Worm (Caenorhabditis elegans) whole organism, L4 larva: ENCODE measurements around the gene srt-70.
A peak's percentile ranks its signal among the peaks of the same experiment; 100 is the strongest.

Source experiments
- D1046.2 ChIP-seq: fragments of 200-800 bp; sonication (Bioruptor generic); IDR thresholded peaks from 2 replicates; pipeline ENCODE4 v1.3.6; 2022; ENCODE audit warnings: missing genetic modification characterization, missing compliant biosample characterization
- Y5F2A.4 ChIP-seq: fragments of 200-800 bp; sonication (Bioruptor generic); optimal IDR thresholded peaks from 2 replicates; lab custom pipeline; 2018; ENCODE audit warnings: mild to moderate bottlenecking, missing genetic modification characterization, missing compliant biosample characterization
- aha-1 ChIP-seq: fragments of 150-350 bp; peaks from one replicate; lab custom pipeline; 2014; ENCODE audit warnings: missing biosample characterization, missing genetic modification characterization
- aly-2 ChIP-seq: sonication (generic microtip); optimal IDR thresholded peaks from 2 replicates; lab custom pipeline; 2018; ENCODE audit warnings: missing biosample characterization, missing genetic modification characterization
- ceh-28 ChIP-seq: fragments of 150-350 bp; optimal IDR thresholded peaks from 2 replicates; lab custom pipeline; 2014; ENCODE audit warnings: missing biosample characterization, missing genetic modification reagents, missing genetic modification characterization
- cey-2 ChIP-seq: sonication (generic microtip); optimal IDR thresholded peaks from 3 replicates; lab custom pipeline; 2017; ENCODE audit warnings: missing genetic modification characterization, mild to moderate bottlenecking, missing compliant biosample characterization, antibody characterized with exemption, borderline replicate concordance; ENCODE audit not compliant: insufficient read depth
- daf-16 ChIP-seq, 3 experiments: sonication (generic microtip); optimal IDR thresholded peaks; 2 replicates each; lab custom pipeline; 2016 to 2017; ENCODE audit warnings: missing genetic modification characterization in 3 of 3, missing genetic modification reagents in 3 of 3, mild to moderate bottlenecking in 2 of 3, missing compliant biosample characterization in 2 of 3, missing biosample characterization in 1 of 3, moderate library complexity in 1 of 3
- daf-19 ChIP-seq: fragments of 200-800 bp; sonication (Bioruptor generic); conservative IDR thresholded peaks from 2 replicates; pipeline ENCODE4 v1.3.6; 2022; ENCODE audit warnings: missing genetic modification characterization, missing compliant biosample characterization
- dve-1 ChIP-seq: sonication (generic microtip); optimal IDR thresholded peaks from 2 replicates; lab custom pipeline; 2017; ENCODE audit warnings: antibody characterized with exemption, mild to moderate bottlenecking, missing genetic modification characterization, missing compliant biosample characterization; ENCODE audit not compliant: insufficient read depth
- hif-1 ChIP-seq, 2 experiments: sonication (generic microtip); optimal IDR thresholded peaks; 2 replicates each; lab custom pipeline; 2016 to 2017; ENCODE audit warnings: missing compliant biosample characterization in 2 of 2, missing genetic modification characterization in 2 of 2, missing genetic modification reagents in 2 of 2, missing genotype in 2 of 2, mild to moderate bottlenecking in 1 of 2
- hlh-11 ChIP-seq: fragments of 200-800 bp; sonication (Bioruptor generic); optimal IDR thresholded peaks from 2 replicates; lab custom pipeline; 2018; ENCODE audit warnings: mild to moderate bottlenecking, missing genetic modification characterization, missing compliant biosample characterization
- hlh-30 ChIP-seq: sonication (generic microtip); optimal IDR thresholded peaks from 2 replicates; lab custom pipeline; 2017; ENCODE audit warnings: antibody characterized with exemption, mild to moderate bottlenecking, missing genetic modification characterization, missing compliant biosample characterization; ENCODE audit not compliant: insufficient read depth
- lim-7 ChIP-seq: fragments of 200-800 bp; sonication (Bioruptor generic); IDR thresholded peaks from 2 replicates; pipeline ENCODE4 v1.3.6; 2022; ENCODE audit warnings: missing genetic modification characterization, missing compliant biosample characterization
- lin-1 ChIP-seq: fragments of 200-800 bp; sonication (Bioruptor generic); IDR thresholded peaks from 2 replicates; pipeline ENCODE4 v1.3.6; 2022; ENCODE audit warnings: missing genetic modification reagents, missing genetic modification characterization, missing compliant biosample characterization
- lin-39 ChIP-seq: fragments of 150-350 bp; optimal IDR thresholded peaks from 2 replicates; lab custom pipeline; 2014; ENCODE audit warnings: missing biosample characterization, missing genetic modification reagents, missing genetic modification characterization
- lsy-2 ChIP-seq, 2 experiments: fragments of 150-350 bp in 1 of 2; sonication (generic microtip) in 1 of 2; optimal IDR thresholded peaks; 2 replicates each; lab custom pipeline; 2014 to 2017; ENCODE audit warnings: missing biosample characterization in 2 of 2, missing genetic modification characterization in 2 of 2
- madf-9 ChIP-seq: fragments of 200-800 bp; sonication (Bioruptor generic); conservative IDR thresholded peaks from 2 replicates; pipeline ENCODE4 v1.3.6; 2022; ENCODE audit warnings: missing genetic modification reagents, missing genetic modification characterization, missing compliant biosample characterization
- nhr-10 ChIP-seq: fragments of 150-350 bp; optimal IDR thresholded peaks from 2 replicates; lab custom pipeline; 2014; ENCODE audit warnings: missing biosample characterization, missing genetic modification characterization
- nhr-102 ChIP-seq: sonication (generic microtip); optimal IDR thresholded peaks from 2 replicates; lab custom pipeline; 2016; ENCODE audit warnings: mild to moderate bottlenecking, missing genetic modification characterization, moderate library complexity, missing compliant biosample characterization
- nhr-11 ChIP-seq: fragments of 150-350 bp; optimal IDR thresholded peaks from 2 replicates; lab custom pipeline; 2014; ENCODE audit warnings: missing biosample characterization, missing genetic modification characterization
- nhr-6 ChIP-seq: fragments of 150-350 bp; optimal IDR thresholded peaks from 2 replicates; lab custom pipeline; 2014; ENCODE audit warnings: missing biosample characterization, missing genetic modification characterization
- nhr-77 ChIP-seq: fragments of 150-350 bp; optimal IDR thresholded peaks from 2 replicates; lab custom pipeline; 2014; ENCODE audit warnings: missing biosample characterization, missing genetic modification characterization
- pha-4 ChIP-seq, 2 experiments: fragments of 150-350 bp in 1 of 2; fragments of 200-800 bp in 1 of 2; sonication (Bioruptor generic) in 1 of 2; IDR thresholded peaks in 1 of 2; optimal IDR thresholded peaks in 1 of 2; 2 replicates each; pipeline versions ENCODE4 v1.3.6 to Lab custom; 2014 to 2022; ENCODE audit warnings: missing genetic modification characterization in 2 of 2, missing genetic modification reagents in 2 of 2, missing biosample characterization in 1 of 2, missing compliant biosample characterization in 1 of 2
- rbr-2 ChIP-seq: sonication (generic microtip); optimal IDR thresholded peaks from 2 replicates; lab custom pipeline; 2016; ENCODE audit warnings: missing genotype, missing genetic modification characterization, missing compliant biosample characterization
- sdz-12 ChIP-seq: fragments of 200-800 bp; sonication (Bioruptor generic); optimal IDR thresholded peaks from 2 replicates; lab custom pipeline; 2018; ENCODE audit warnings: mild to moderate bottlenecking, missing genetic modification characterization, missing compliant biosample characterization
- set-16 ChIP-seq: fragments of 200-800 bp; sonication (Bioruptor generic); IDR thresholded peaks from 2 replicates; pipeline ENCODE4 v1.3.6; 2022; ENCODE audit warnings: missing genetic modification reagents, missing genetic modification characterization, missing compliant biosample characterization
- unc-62 ChIP-seq, 3 experiments: fragments of 150-350 bp in 1 of 3; sonication (generic microtip); optimal IDR thresholded peaks in 2 of 3; peaks in 1 of 3; 1 replicate in 1 of 3; 2 replicates in 2 of 3; lab custom pipeline; 2014 to 2017; ENCODE audit warnings: missing biosample characterization in 3 of 3, missing genetic modification characterization in 3 of 3, missing genetic modification reagents in 3 of 3, missing genotype in 1 of 3
- zag-1 ChIP-seq: fragments of 150-350 bp; optimal IDR thresholded peaks from 2 replicates; lab custom pipeline; 2014; ENCODE audit warnings: missing biosample characterization, missing genetic modification characterization
- zip-11 ChIP-seq: fragments of 200-800 bp; sonication (Bioruptor generic); IDR thresholded peaks from 2 replicates; pipeline ENCODE4 v1.3.6; 2022; ENCODE audit warnings: missing genetic modification characterization, missing compliant biosample characterization

srt-70 gene

ce11 chrV:5259448-5259847 is at the start of gene srt-70:
TSS of gene srt-70 (minus strand) at chrV:5259548.
- TF ChIP-seq nhr-102 (tag; lab: Kevin White, UChicago): no peak
- no peak for TF ChIP-seq aly-2 (tag; lab: Kevin White, UChicago)
- TF ChIP-seq dve-1 (tag; lab: Kevin White, UChicago): no peak
- no peak for TF ChIP-seq lim-7 (GFP tag; lab: Robert Waterston, UW)
- TF ChIP-seq, all 104 proteins: peak for 0

- no peak for TF ChIP-seq Y5F2A.4 (GFP tag; lab: Kevin White, UChicago)
Measured at ce11 chrV:5304366-5304765, 45.0 kb upstream of the srt-70 start.

ce11 chrV:5303389-5303788 is 44.0 kb upstream of the srt-70 start, which contains the start of gene ncx-2:
TSS of gene ncx-2 (plus strand) at chrV:5303689.
- no peak for TF ChIP-seq ceh-28 (tag; lab: Kevin White, UChicago)
- no peak for TF ChIP-seq hif-1 (tag; optimal IDR thresholded peaks at IDR 0.05; lab: Kevin White, UChicago)
- TF ChIP-seq lin-1 (GFP tag; lab: Robert Waterston, UW): no peak
- TF ChIP-seq lsy-2 (tag; optimal IDR thresholded peaks at IDR 0.05; lab: Kevin White, UChicago): no peak
- no peak for TF ChIP-seq dve-1 (tag; lab: Kevin White, UChicago)
- TF ChIP-seq nhr-10 (tag; lab: Kevin White, UChicago): no peak
- no peak for TF ChIP-seq daf-19 (GFP tag; lab: Robert Waterston, UW)

ce11 chrV:5301226-5301625 is 41.9 kb upstream of the srt-70 start:
- no peak for TF ChIP-seq nhr-77 (tag; lab: Kevin White, UChicago)
- no peak for TF ChIP-seq sdz-12
- TF ChIP-seq D1046.2 (GFP tag; lab: Robert Waterston, UW): no peak
- TF ChIP-seq madf-9: no peak
- peak; percentile 73 for TF ChIP-seq aha-1
- no peak for TF ChIP-seq zag-1
- TF ChIP-seq, all 104 proteins: peak for 1

ce11 chrV:5297740-5298139 is 38.4 kb upstream of the srt-70 start:
- TF ChIP-seq pha-4 (GFP tag; IDR thresholded peaks at IDR 0.05; lab: Robert Waterston, UW) (no peak), pha-4 (tag; optimal IDR thresholded peaks at IDR 0.05; lab: Kevin White, UChicago) (no peak), unc-62 (GFP tag; optimal IDR thresholded peaks at IDR 0.05 in 1 of 2; lab: Kevin White, UChicago) (peak in 1 of 2 experiments; percentile 98), unc-62 (tag; optimal IDR thresholded peaks at IDR 0.05; lab: Kevin White, UChicago) (no peak), lin-39 (tag; lab: Kevin White, UChicago) (no peak)

ce11 chrV:5295940-5296339 is 36.6 kb upstream of the srt-70 start:
- TF ChIP-seq hlh-30 (tag; lab: Kevin White, UChicago) (peak; percentile 24), cey-2 (tag; lab: Kevin White, UChicago) (no peak), nhr-11 (tag; lab: Kevin White, UChicago) (peak; percentile 72), daf-16 (GFP tag; optimal IDR thresholded peaks at IDR 0.05; lab: Kevin White, UChicago) (peak in 1 of 2 experiments; percentile 67), daf-16 (tag; optimal IDR thresholded peaks at IDR 0.05; lab: Kevin White, UChicago) (no peak), nhr-6 (tag; lab: Kevin White, UChicago) (no peak), zip-11 (no peak), hif-1 (tag; optimal IDR thresholded peaks at IDR 0.05; lab: Kevin White, UChicago) (peak in 1 of 2 experiments; percentile 44), rbr-2 (tag; lab: Kevin White, UChicago) (no peak), hlh-11 (tag; lab: Kevin White, UChicago) (peak; percentile 48), aha-1 (peak; percentile 79), set-16 (no peak)
- TF ChIP-seq, all 104 proteins: peak for 6
